Fruit fly (Drosophila melanogaster) whole organism, wandering third instar larva: ENCODE results near the gene Mst36Fa.

Experiments used
- Abd-B ChIP-seq: fragments of >200 bp; optimal IDR thresholded peaks from 2 replicates; lab custom pipeline; 2017; ENCODE audit warnings: missing biosample characterization, missing genetic modification characterization
- CG32264 ChIP-seq: fragments of 200-800 bp; sonication (Bioruptor generic); optimal IDR thresholded peaks from 2 replicates; lab custom pipeline; 2016; ENCODE audit warnings: missing biosample characterization, missing genetic modification characterization
- CG9705 ChIP-seq: fragments of 200-800 bp; sonication (Bioruptor generic); optimal IDR thresholded peaks from 2 replicates; lab custom pipeline; 2018; ENCODE audit warnings: missing biosample characterization, mild to moderate bottlenecking, missing genetic modification characterization
- CrebA ChIP-seq: fragments of 200-800 bp; sonication (Bioruptor generic); optimal IDR thresholded peaks from 2 replicates; lab custom pipeline; 2016; ENCODE audit warnings: missing biosample characterization, mild to moderate bottlenecking, missing genetic modification characterization, borderline replicate concordance
- Dfd ChIP-seq: fragments of >200 bp; optimal IDR thresholded peaks from 2 replicates; lab custom pipeline; 2017; ENCODE audit warnings: missing biosample characterization, missing genetic modification characterization
- Dif ChIP-seq: fragments of 200-275, 200-300 bp; sonication (Bioruptor generic); optimal IDR thresholded peaks from 2 replicates; lab custom pipeline; 2018; ENCODE audit warnings: missing biosample characterization, missing genetic modification characterization; ENCODE audit not compliant: partially characterized antibody
- GATAd ChIP-seq: sonication (Bioruptor generic); optimal IDR thresholded peaks from 2 replicates; lab custom pipeline; 2016; ENCODE audit warnings: missing biosample characterization, missing genetic modification characterization
- HLH106 ChIP-seq: fragments of 200-800 bp; optimal IDR thresholded peaks from 3 replicates; lab custom pipeline; 2019; ENCODE audit warnings: missing biosample characterization, mild to moderate bottlenecking, missing genetic modification characterization, moderate library complexity
- Hnf4 ChIP-seq: fragments of 200-800 bp; sonication (Bioruptor generic); optimal IDR thresholded peaks from 2 replicates; lab custom pipeline; 2016; ENCODE audit warnings: missing biosample characterization, mild to moderate bottlenecking, missing genetic modification characterization
- Hr78 ChIP-seq: fragments of >200 bp; optimal IDR thresholded peaks from 2 replicates; lab custom pipeline; 2017; ENCODE audit warnings: missing biosample characterization, missing genetic modification characterization
- Hr83 ChIP-seq: fragments of 200-300 bp; sonication (Bioruptor generic); optimal IDR thresholded peaks from 2 replicates; lab custom pipeline; 2016; ENCODE audit warnings: missing biosample characterization, mild to moderate bottlenecking, missing genetic modification characterization, moderate library complexity; ENCODE audit not compliant: poor library complexity, severe bottlenecking
- Jra ChIP-seq: sonication (Bioruptor generic); optimal IDR thresholded peaks from 2 replicates; lab custom pipeline; 2016; ENCODE audit warnings: missing biosample characterization, missing genetic modification characterization
- Mio ChIP-seq: sonication (Bioruptor generic); optimal IDR thresholded peaks from 2 replicates; lab custom pipeline; 2016; ENCODE audit warnings: missing biosample characterization, missing genetic modification characterization
- Myc ChIP-seq: fragments of >200 bp; optimal IDR thresholded peaks from 2 replicates; lab custom pipeline; 2017
- N ChIP-seq: fragments of >200 bp; optimal IDR thresholded peaks from 2 replicates; lab custom pipeline; 2018; ENCODE audit warnings: missing biosample characterization, missing external identifiers, missing genetic modification characterization
- OdsH ChIP-seq: fragments of 200-800 bp; sonication (Bioruptor generic); optimal IDR thresholded peaks from 2 replicates; lab custom pipeline; 2016; ENCODE audit warnings: missing biosample characterization, mild to moderate bottlenecking, missing genetic modification characterization
- Rel ChIP-seq, 2 experiments: fragments of 200-800 bp; sonication (Bioruptor generic) in 1 of 2; optimal IDR thresholded peaks; 2 replicates in 1 of 2; 3 replicates in 1 of 2; lab custom pipeline; 2016 to 2019; ENCODE audit warnings: mild to moderate bottlenecking in 2 of 2, missing biosample characterization in 2 of 2, missing genetic modification characterization in 2 of 2, moderate library complexity in 1 of 2
- Sp1 ChIP-seq: fragments of 200-800 bp; sonication (Bioruptor generic); optimal IDR thresholded peaks from 3 replicates; lab custom pipeline; 2019; ENCODE audit warnings: missing biosample characterization, mild to moderate bottlenecking, missing genetic modification characterization, moderate library complexity
- Vsx2 ChIP-seq: fragments of 200-300, 225-300 bp; sonication (Bioruptor generic); optimal IDR thresholded peaks from 2 replicates; lab custom pipeline; 2018; ENCODE audit warnings: missing biosample characterization, missing genetic modification characterization; ENCODE audit not compliant: partially characterized antibody
- br ChIP-seq: fragments of 200-800 bp; sonication (Bioruptor generic); optimal IDR thresholded peaks from 2 replicates; lab custom pipeline; 2016; ENCODE audit warnings: missing biosample characterization, missing genetic modification characterization
- brk ChIP-seq: fragments of 200-800 bp; sonication (Bioruptor generic); optimal IDR thresholded peaks from 2 replicates; lab custom pipeline; 2016; ENCODE audit warnings: missing biosample characterization, mild to moderate bottlenecking, missing genetic modification characterization
- dl ChIP-seq, 2 experiments: fragments of 175-275, 200-275 bp in 1 of 2; fragments of 200-275 bp in 1 of 2; sonication (Bioruptor generic); optimal IDR thresholded peaks; lab custom pipeline; 2018; ENCODE audit warnings: mild to moderate bottlenecking in 2 of 2, missing biosample characterization in 2 of 2, missing genetic modification characterization in 2 of 2, moderate library complexity in 2 of 2; ENCODE audit not compliant: partially characterized antibody in 2 of 2, insufficient read depth in 1 of 2
- dmrt93B ChIP-seq: fragments of 200-800 bp; sonication (Bioruptor generic); optimal IDR thresholded peaks from 2 replicates; lab custom pipeline; 2018; ENCODE audit warnings: missing biosample characterization, mild to moderate bottlenecking, missing genetic modification characterization
- dsf ChIP-seq: sonication (Bioruptor generic); optimal IDR thresholded peaks from 2 replicates; lab custom pipeline; 2016; ENCODE audit warnings: missing biosample characterization, missing genetic modification characterization, borderline replicate concordance
- ey ChIP-seq: fragments of 200-800 bp; sonication (Bioruptor generic); optimal IDR thresholded peaks from 2 replicates; lab custom pipeline; 2016; ENCODE audit warnings: missing biosample characterization, missing genetic modification characterization
- foxo ChIP-seq, 2 experiments: fragments of 200-800 bp; sonication (Bioruptor generic); optimal IDR thresholded peaks; 2 replicates in 1 of 2; 3 replicates in 1 of 2; lab custom pipeline; 2016 to 2017; ENCODE audit warnings: missing biosample characterization in 2 of 2, missing genetic modification characterization in 2 of 2
- h ChIP-seq: fragments of 200-800 bp; sonication (Bioruptor generic); optimal IDR thresholded peaks from 3 replicates; lab custom pipeline; 2016; ENCODE audit warnings: missing biosample characterization, mild to moderate bottlenecking, missing genetic modification characterization
- jim ChIP-seq: fragments of 175-275, 200-325 bp; sonication (Bioruptor generic); optimal IDR thresholded peaks from 2 replicates; lab custom pipeline; 2016; ENCODE audit warnings: missing biosample characterization, mild to moderate bottlenecking, missing genetic modification characterization
- lola ChIP-seq: fragments of >200 bp; optimal IDR thresholded peaks from 2 replicates; lab custom pipeline; 2017; ENCODE audit warnings: missing biosample characterization, missing genetic modification characterization
- pan ChIP-seq: fragments of >200 bp; optimal IDR thresholded peaks from 2 replicates; lab custom pipeline; 2017
- psq ChIP-seq: fragments of 200-800 bp; sonication (Bioruptor generic); optimal IDR thresholded peaks from 3 replicates; lab custom pipeline; 2017; ENCODE audit warnings: missing biosample characterization, mild to moderate bottlenecking, missing genetic modification characterization, moderate library complexity
- rgr ChIP-seq: fragments of 200-800 bp; sonication (Bioruptor generic); optimal IDR thresholded peaks from 3 replicates; lab custom pipeline; 2016; ENCODE audit warnings: missing biosample characterization, mild to moderate bottlenecking, missing genetic modification characterization
- sage ChIP-seq: fragments of 200-800 bp; sonication (Bioruptor generic); optimal IDR thresholded peaks from 2 replicates; lab custom pipeline; 2016; ENCODE audit warnings: missing biosample characterization, mild to moderate bottlenecking, missing genetic modification characterization
- sv ChIP-seq: fragments of 200-800 bp; sonication (Bioruptor generic); optimal IDR thresholded peaks from 3 replicates; lab custom pipeline; 2016; ENCODE audit warnings: missing biosample characterization, missing genetic modification characterization
- tai ChIP-seq: sonication (Bioruptor generic); optimal IDR thresholded peaks from 2 replicates; lab custom pipeline; 2016; ENCODE audit warnings: missing biosample characterization, missing genetic modification characterization
- usp ChIP-seq: fragments of >200 bp; optimal IDR thresholded peaks from 2 replicates; lab custom pipeline; 2017; ENCODE audit warnings: missing biosample characterization, missing genetic modification characterization
- woc ChIP-seq: sonication (Bioruptor generic); optimal IDR thresholded peaks from 2 replicates; lab custom pipeline; 2016; ENCODE audit warnings: missing biosample characterization, mild to moderate bottlenecking, missing genetic modification characterization

The Mst36Fa gene

dm6 chr2L:18717365-18718011 is 40.7 kb upstream of the Mst36Fa start:
- TF ChIP-seq Dif (GFP tag; lab: Kevin White, UChicago) (no peak), h (no peak), Hr83 (GFP tag; lab: Kevin White, UChicago) (no peak), Sp1 (GFP tag; lab: Kevin White, UChicago) (no peak), Hr78 (GFP tag; lab: Kevin White, UChicago) (no peak), sv (GFP tag; lab: Kevin White, UChicago) (no peak), GATAd (GFP tag; lab: Kevin White, UChicago) (no peak)
- TF ChIP-seq, all 38 proteins: peak for 0

- TF ChIP-seq sage (no peak), Rel (GFP tag; optimal IDR thresholded peaks at IDR 0.05; lab: Kevin White, UChicago) (no peak), Rel (tag; optimal IDR thresholded peaks at IDR 0.05; lab: Kevin White, UChicago) (no peak), GATAd (GFP tag; lab: Kevin White, UChicago) (no peak), Mio (no peak), br (GFP tag; lab: Kevin White, UChicago) (no peak)
- TF ChIP-seq, all 38 proteins: peak for 0
Measured at dm6 chr2L:18714086-18714485, 37.3 kb upstream of the Mst36Fa start.

- TF ChIP-seq dmrt93B: no peak
- no peak for TF ChIP-seq CG9705 (GFP tag; lab: Kevin White, UChicago)
- no peak for TF ChIP-seq Myc (lab: Kevin White, UChicago)
- TF ChIP-seq ey (GFP tag; lab: Kevin White, UChicago): no peak
- TF ChIP-seq CrebA (GFP tag; lab: Kevin White, UChicago): no peak
- TF ChIP-seq Jra (GFP tag; lab: Kevin White, UChicago): no peak
- TF ChIP-seq Rel (GFP tag; optimal IDR thresholded peaks at IDR 0.05; lab: Kevin White, UChicago): no peak
- no peak for TF ChIP-seq Rel (tag; optimal IDR thresholded peaks at IDR 0.05; lab: Kevin White, UChicago)
- TF ChIP-seq sv (GFP tag; lab: Kevin White, UChicago): no peak
- no peak for TF ChIP-seq rgr (GFP tag; lab: Kevin White, UChicago)
- no peak for TF ChIP-seq usp (GFP tag; lab: Kevin White, UChicago)
- no peak for TF ChIP-seq OdsH (GFP tag; lab: Kevin White, UChicago)
- no peak for TF ChIP-seq Abd-B
- no peak for TF ChIP-seq br (GFP tag; lab: Kevin White, UChicago)
Measured at dm6 chr2L:18713686-18714085, 36.9 kb upstream of the Mst36Fa start, which contains the start of gene Irk3. Irk3 (minus strand) TSS chr2L:18713748.

dm6 chr2L:18708239-18708891 is 31.6 kb upstream of the Mst36Fa start, which contains the start of the genes Faf2 and Grip71:
Faf2 (minus strand) TSS chr2L:18708688.
Grip71 (plus strand) TSS chr2L:18708846.
- TF ChIP-seq h (peak; percentile 79), lola (GFP tag; lab: Kevin White, UChicago) (no peak), Dfd (GFP tag; lab: Kevin White, UChicago) (no peak), dl (GFP tag; optimal IDR thresholded peaks at IDR 0.05; lab: Kevin White, UChicago; ENCODE audit: insufficient read depth in 1 of 2, partially characterized antibody in 2 of 2) (no peak), pan (lab: Kevin White, UChicago) (no peak), CG9705 (GFP tag; lab: Kevin White, UChicago) (peak; percentile 57), rgr (GFP tag; lab: Kevin White, UChicago) (peak; percentile 82), sage (peak; percentile 72), psq (GFP tag; lab: Kevin White, UChicago) (peak; percentile 62), Myc (lab: Kevin White, UChicago) (no peak), dsf (peak; percentile 60), Dif (GFP tag; lab: Kevin White, UChicago) (no peak), Mio (no peak), Hr83 (GFP tag; lab: Kevin White, UChicago) (no peak), br (GFP tag; lab: Kevin White, UChicago) (peak; percentile 60), tai (GFP tag; lab: Kevin White, UChicago) (no peak), Jra (GFP tag; lab: Kevin White, UChicago) (peak; percentile 39), sv (GFP tag; lab: Kevin White, UChicago) (peak; percentile 57), Sp1 (GFP tag; lab: Kevin White, UChicago) (peak; percentile 66), Hr78 (GFP tag; lab: Kevin White, UChicago) (no peak), CrebA (GFP tag; lab: Kevin White, UChicago) (no peak), foxo (GFP tag; optimal IDR thresholded peaks at IDR 0.05; lab: Kevin White, UChicago) (peak in 1 of 2 experiments; percentile 81), GATAd (GFP tag; lab: Kevin White, UChicago) (peak; percentile 36), ey (GFP tag; lab: Kevin White, UChicago) (peak; percentile 74), usp (GFP tag; lab: Kevin White, UChicago) (no peak), CG32264 (GFP tag; lab: Kevin White, UChicago) (peak; percentile 51), Abd-B (no peak), Vsx2 (GFP tag; lab: Kevin White, UChicago) (no peak), Rel (GFP tag; optimal IDR thresholded peaks at IDR 0.05; lab: Kevin White, UChicago) (peak; percentile 3), Rel (tag; optimal IDR thresholded peaks at IDR 0.05; lab: Kevin White, UChicago) (peak; percentile 60), Hnf4 (GFP tag; lab: Kevin White, UChicago) (peak; percentile 77), N (GFP tag; lab: Kevin White, UChicago) (peak; percentile 73), OdsH (GFP tag; lab: Kevin White, UChicago) (peak; percentile 42), HLH106 (tag; lab: Kevin White, UChicago) (peak; percentile 88), dmrt93B (peak; percentile 83), brk (GFP tag; lab: Kevin White, UChicago) (no peak), woc (GFP tag; lab: Kevin White, UChicago) (peak; percentile 61), jim (no peak)
